Worm (Caenorhabditis elegans): ENCODE measurements around the gene ZK829.1.
A peak's percentile ranks its signal among the peaks of the same experiment; 100 is the strongest.

The ZK829.1 gene

DNA sequence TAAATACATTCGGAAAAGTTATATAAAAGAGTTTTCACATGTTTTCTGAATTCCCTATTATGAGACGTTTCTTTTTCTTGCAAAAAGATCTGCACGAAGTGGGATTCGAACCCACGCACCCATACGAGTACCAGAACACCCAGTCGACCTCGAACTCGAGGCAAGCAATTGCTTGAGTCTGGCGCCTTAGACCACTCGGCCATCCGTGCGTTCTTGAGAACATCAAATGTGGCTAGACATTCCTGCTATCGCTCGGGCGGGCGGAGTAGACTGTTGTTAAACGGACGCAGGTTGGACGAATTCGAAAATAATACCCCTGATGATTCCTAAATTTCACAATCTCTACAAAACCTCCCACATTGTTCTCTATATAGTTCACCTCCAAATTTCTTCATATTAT, 13.8 kb downstream of the ZK829.1 start (continued):
- TF ChIP-seq F39B2.1 (GFP tag; IDR thresholded peaks at IDR 0.05) (no peak), rcor-1 (GFP tag; IDR thresholded peaks at IDR 0.05) (0 out of 2 replicates have a peak, but pooled peaks have one; percentile 44), rpc-1 (optimal IDR thresholded peaks at IDR 0.05) (peak; percentile 64), rpc-1 (tag; optimal IDR thresholded peaks at IDR 0.05) (peak; percentile 78), Y67H2A.10 (GFP tag; conservative IDR thresholded peaks at IDR 0.05) (no peak), madf-10 (tag; optimal IDR thresholded peaks at IDR 0.05) (peak; percentile 12), snpc-4 (GFP tag; optimal IDR thresholded peaks at IDR 0.05) (peak; percentile 28), snpc-4 (tag; optimal IDR thresholded peaks at IDR 0.05) (peak in 3 of 4 experiments; percentile 29 to 75 (median 58)), pbrm-1 (GFP tag; IDR thresholded peaks at IDR 0.05) (peak; percentile 78), unc-130 (GFP tag; optimal IDR thresholded peaks at IDR 0.05) (no peak), attf-6 (GFP tag; IDR thresholded peaks at IDR 0.05) (peak; percentile 65; the same call in 1 of the 2 replicates), Y56A3A.18 (GFP tag; IDR thresholded peaks at IDR 0.05) (0 out of 2 replicates have a peak, but pooled peaks have one; percentile 68), nfyb-1 (GFP tag; IDR thresholded peaks at IDR 0.05) (peak; percentile 48; the same call in 1 of the 2 replicates), ets-4 (GFP tag; optimal IDR thresholded peaks at IDR 0.05) (no peak), somi-1 (GFP tag; optimal IDR thresholded peaks at IDR 0.05) (no peak), lir-1 (GFP tag; conservative IDR thresholded peaks at IDR 0.05) (no peak), ceh-100 (GFP tag; IDR thresholded peaks at IDR 0.05) (no peak), ceh-79 (tag; optimal IDR thresholded peaks at IDR 0.05) (no peak), nhr-120 (GFP tag; IDR thresholded peaks at IDR 0.05) (no peak), lin-54 (GFP tag; optimal IDR thresholded peaks at IDR 0.05) (peak; percentile 57), die-1 (tag; optimal IDR thresholded peaks at IDR 0.05) (peak; percentile 63), ZK185.1 (tag; optimal IDR thresholded peaks at IDR 0.05; ENCODE audit: poor library complexity, severe bottlenecking) (peak; percentile 59), B0336.3 (GFP tag; IDR thresholded peaks at IDR 0.05) (no peak), ceh-91 (GFP tag; IDR thresholded peaks at IDR 0.05) (no peak), hmg-1.2 (GFP tag; IDR thresholded peaks at IDR 0.05) (peak; percentile 71), gei-17 (GFP tag; optimal IDR thresholded peaks at IDR 0.05) (no peak), ama-1 (optimal IDR thresholded peaks at IDR 0.05) (no peak), ama-1 (GFP tag; optimal IDR thresholded peaks at IDR 0.05) (peak in 1 of 2 experiments; percentile 8), tbp1 (GFP tag; optimal IDR thresholded peaks at IDR 0.05) (peak; percentile 97), nhr-80 (tag; optimal IDR thresholded peaks at IDR 0.05) (peak; percentile 26), F23B12.7 (tag; optimal IDR thresholded peaks at IDR 0.05; ENCODE audit: insufficient read depth) (peak; percentile 63), egl-18 (GFP tag; IDR thresholded peaks at IDR 0.05) (no peak), Y53F4B.3 (GFP tag; IDR thresholded peaks at IDR 0.05) (no peak), dox-1 (GFP tag; IDR thresholded peaks at IDR 0.05) (peak; percentile 79; the same call in 1 of the 2 replicates), F37B4.10 (GFP tag; IDR thresholded peaks at IDR 0.05) (no peak), mes-4 (tag; optimal IDR thresholded peaks at IDR 0.05) (peak; percentile 8), K11D2.4 (GFP tag; IDR thresholded peaks at IDR 0.05) (no peak), T26A5.8 (tag; optimal IDR thresholded peaks at IDR 0.05) (no peak), ztf-25 (GFP tag; IDR thresholded peaks at IDR 0.05) (0 out of 2 replicates have a peak, but pooled peaks have one; percentile 34), him-1 (tag; optimal IDR thresholded peaks at IDR 0.05) (peak; percentile 90), madf-8 (GFP tag; conservative IDR thresholded peaks at IDR 0.05) (no peak), madf-6 (GFP tag; IDR thresholded peaks at IDR 0.05) (peak; percentile 63)
